Worm (Caenorhabditis elegans): Measurements from ENCODE around the gene Y43E12A.3.

Gene Y43E12A.3

ce11 chrIV:11019962-11020550, 32.4 kb downstream of the Y43E12A.3 start, which contains the start of gene F13H10.8 (continued):
- TF ChIP-seq grh-1 (GFP tag; IDR thresholded peaks at IDR 0.05): no peak
- TF ChIP-seq nhr-84 (tag; optimal IDR thresholded peaks at IDR 0.05): no peak
- TF ChIP-seq nhr-90 (tag; optimal IDR thresholded peaks at IDR 0.05; ENCODE audit: poor library complexity): no peak
- no peak for TF ChIP-seq rnt-1 (tag; optimal IDR thresholded peaks at IDR 0.05)
- peak; percentile 54 for TF ChIP-seq nhr-20 (tag; optimal IDR thresholded peaks at IDR 0.05)
- TF ChIP-seq hpl-2 (GFP tag; optimal IDR thresholded peaks at IDR 0.05): no peak
- TF ChIP-seq C16A3.4 (tag; optimal IDR thresholded peaks at IDR 0.05): peak; percentile 10
- peak in 1 of 2 experiments; percentile 1 for TF ChIP-seq mdl-1 (tag; optimal IDR thresholded peaks at IDR 0.05)
- peak; percentile 40 for TF ChIP-seq nhr-71 (tag; optimal IDR thresholded peaks at IDR 0.05)
- peak; percentile 18 for TF ChIP-seq lin-15B (tag; optimal IDR thresholded peaks at IDR 0.05)
- TF ChIP-seq ceh-90 (tag; optimal IDR thresholded peaks at IDR 0.05): no peak
- TF ChIP-seq snu-23 (GFP tag; optimal IDR thresholded peaks at IDR 0.05): peak; percentile 31
- TF ChIP-seq dsc-1 (tag; optimal IDR thresholded peaks at IDR 0.05): no peak
- TF ChIP-seq sptf-1 (tag; optimal IDR thresholded peaks at IDR 0.05): no peak
- no peak for TF ChIP-seq elt-3 (tag; optimal IDR thresholded peaks at IDR 0.05)
- no peak for TF ChIP-seq pqm-1 (tag; optimal IDR thresholded peaks at IDR 0.05)
- no peak for TF ChIP-seq irx-1 (tag; optimal IDR thresholded peaks at IDR 0.05)
- TF ChIP-seq pag-3 (tag; optimal IDR thresholded peaks at IDR 0.05; ENCODE audit: borderline replicate concordance, insufficient read depth): peak; percentile 22
- TF ChIP-seq lsy-2 (tag; optimal IDR thresholded peaks at IDR 0.05): peak; percentile 9 to 50
- no peak for TF ChIP-seq nhr-237 (tag; optimal IDR thresholded peaks at IDR 0.05)
- peak; percentile 24 for TF ChIP-seq snpc-4 (tag; optimal IDR thresholded peaks at IDR 0.05)
- no peak for TF ChIP-seq egl-13 (tag; optimal IDR thresholded peaks at IDR 0.05)
- peak; percentile 19 for TF ChIP-seq swsn-7 (tag; optimal IDR thresholded peaks at IDR 0.05)
- no peak for TF ChIP-seq nhr-19 (GFP tag; conservative IDR thresholded peaks at IDR 0.05)
- no peak for TF ChIP-seq lin-39 (tag; optimal IDR thresholded peaks at IDR 0.05)
- TF ChIP-seq ceh-82 (tag; optimal IDR thresholded peaks at IDR 0.05): peak in 1 of 3 experiments; percentile 21
- TF ChIP-seq lin-35 (GFP tag; optimal IDR thresholded peaks at IDR 0.05): peak; percentile 36 to 38
- TF ChIP-seq Y116A8C.19 (tag; optimal IDR thresholded peaks at IDR 0.05; ENCODE audit: borderline replicate concordance): no peak
- peak; percentile 65 for TF ChIP-seq mep-1 (tag; optimal IDR thresholded peaks at IDR 0.05)
- TF ChIP-seq fkh-4 (tag; optimal IDR thresholded peaks at IDR 0.05; ENCODE audit: borderline replicate concordance): no peak

ce11 chrIV:11021512-11022268, 34.0 kb downstream of the Y43E12A.3 start, which contains the start of gene mogs-1:
Gene mogs-1 (minus strand): TSS chrIV:11021928.
- TF ChIP-seq pag-3 (tag; optimal IDR thresholded peaks at IDR 0.05; ENCODE audit: borderline replicate concordance, insufficient read depth) (no peak), mdl-1 (tag; optimal IDR thresholded peaks at IDR 0.05) (peak in 1 of 2 experiments; percentile 56), dpl-1 (GFP tag; optimal IDR thresholded peaks at IDR 0.05) (no peak), nhr-47 (tag; optimal IDR thresholded peaks at IDR 0.05) (no peak), lin-14 (GFP tag; optimal IDR thresholded peaks at IDR 0.05) (peak; percentile 65), lin-35 (GFP tag; optimal IDR thresholded peaks at IDR 0.05) (peak in 1 of 2 experiments; percentile 39), elt-2 (tag; optimal IDR thresholded peaks at IDR 0.05) (no peak), nhr-20 (tag; optimal IDR thresholded peaks at IDR 0.05) (peak; percentile 62), efl-1 (optimal IDR thresholded peaks at IDR 0.05) (no peak), efl-1 (GFP tag; optimal IDR thresholded peaks at IDR 0.05 in 1 of 2) (peak in 1 of 2 experiments; percentile 60), fkh-4 (tag; optimal IDR thresholded peaks at IDR 0.05; ENCODE audit: borderline replicate concordance) (no peak), mep-1 (tag; optimal IDR thresholded peaks at IDR 0.05) (peak; percentile 50), F16B12.6 (tag; optimal IDR thresholded peaks at IDR 0.05) (no peak), nhr-85 (tag) (peak; percentile 87), snu-23 (GFP tag; optimal IDR thresholded peaks at IDR 0.05) (peak; percentile 38), aly-2 (tag; optimal IDR thresholded peaks at IDR 0.05) (no peak), lin-15B (tag; optimal IDR thresholded peaks at IDR 0.05) (no peak), tbx-2 (tag; optimal IDR thresholded peaks at IDR 0.05) (peak; percentile 11), ztf-4 (tag; optimal IDR thresholded peaks at IDR 0.05) (peak; percentile 60), ama-1 (optimal IDR thresholded peaks at IDR 0.05) (no peak), nhr-71 (tag; optimal IDR thresholded peaks at IDR 0.05) (peak; percentile 51), unc-130 (tag; optimal IDR thresholded peaks at IDR 0.05) (peak; percentile 1), egl-27 (tag; optimal IDR thresholded peaks at IDR 0.05) (no peak), nhr-19 (GFP tag; conservative IDR thresholded peaks at IDR 0.05) (0 out of 2 replicates have a peak, but pooled peaks have one; percentile 26), irx-1 (tag; optimal IDR thresholded peaks at IDR 0.05) (no peak), nhr-76 (tag; optimal IDR thresholded peaks at IDR 0.05) (no peak), elt-3 (tag; optimal IDR thresholded peaks at IDR 0.05) (peak in 1 of 6 experiments; percentile 72), pax-3 (tag; optimal IDR thresholded peaks at IDR 0.05) (no peak), blmp-1 (tag; optimal IDR thresholded peaks at IDR 0.05) (peak; percentile 73)

Data from whole organism, L1 larva.